Fruit fly (Drosophila melanogaster) whole organism, embryonic: Measurements from ENCODE around the gene CG11768.
A peak's percentile ranks its signal among the peaks of the same experiment; 100 is the strongest.

Experiments used
- Adf1 ChIP-seq: fragments of 200-800 bp; sonication (Bioruptor generic); IDR thresholded peaks from 2 replicates; pipeline ENCODE4 v1.3.6; 2022; ENCODE audit warnings: missing biosample characterization, missing genetic modification characterization
- Atf6 ChIP-seq: fragments of 200-800 bp; sonication (Bioruptor generic); IDR thresholded peaks from 2 replicates; pipeline ENCODE4 v1.3.6; 2022; ENCODE audit warnings: missing biosample characterization, missing genetic modification characterization
- Bdp1 ChIP-seq: fragments of 200-800 bp; sonication (Bioruptor generic); optimal IDR thresholded peaks from 3 replicates; lab custom pipeline; 2016; ENCODE audit warnings: missing biosample characterization, missing genetic modification characterization
- Bteb2 ChIP-seq: fragments of 200-800 bp; sonication (Bioruptor generic); optimal IDR thresholded peaks from 2 replicates; lab custom pipeline; 2016; ENCODE audit warnings: missing biosample characterization, missing genetic modification characterization
- CG10959 ChIP-seq: fragments of 200-800 bp; sonication (Bioruptor generic); IDR thresholded peaks from 2 replicates; pipeline ENCODE4 v1.3.6; 2022; ENCODE audit warnings: missing biosample characterization, missing genetic modification characterization
- CG1233 ChIP-seq: fragments of 200-800 bp; sonication (Bioruptor generic); optimal IDR thresholded peaks from 4 replicates; lab custom pipeline; 2018; ENCODE audit warnings: missing biosample characterization, mild to moderate bottlenecking, missing genetic modification characterization
- CG15269 ChIP-seq: fragments of 200-800 bp; sonication (Bioruptor generic); optimal IDR thresholded peaks from 2 replicates; lab custom pipeline; 2018; ENCODE audit warnings: missing biosample characterization, mild to moderate bottlenecking, missing genetic modification characterization, moderate library complexity
- CG15601 ChIP-seq: fragments of 200-800 bp; sonication (Bioruptor generic); optimal IDR thresholded peaks from 3 replicates; lab custom pipeline; 2019; ENCODE audit warnings: missing biosample characterization, mild to moderate bottlenecking, missing genetic modification characterization, moderate library complexity
- CG17359 ChIP-seq: fragments of 200-800 bp; sonication (Bioruptor generic); optimal IDR thresholded peaks from 3 replicates; lab custom pipeline; 2018; ENCODE audit warnings: missing biosample characterization, mild to moderate bottlenecking, missing genetic modification characterization, moderate library complexity
- CG17568 ChIP-seq: fragments of 200-800 bp; sonication (Bioruptor generic); optimal IDR thresholded peaks from 2 replicates; lab custom pipeline; 2018; ENCODE audit warnings: missing biosample characterization, mild to moderate bottlenecking, missing genetic modification characterization, moderate library complexity
- CG17802 ChIP-seq: fragments of 200-800 bp; sonication (Bioruptor generic); optimal IDR thresholded peaks from 2 replicates; lab custom pipeline; 2018; ENCODE audit warnings: missing biosample characterization, mild to moderate bottlenecking, missing genetic modification characterization, moderate library complexity
- CG31365 ChIP-seq: fragments of 200-800 bp; sonication (Bioruptor generic); optimal IDR thresholded peaks from 2 replicates; lab custom pipeline; 2018; ENCODE audit warnings: missing biosample characterization, mild to moderate bottlenecking, missing genetic modification characterization
- CG31441 ChIP-seq: fragments of 200-800 bp; sonication (Bioruptor generic); IDR thresholded peaks from 2 replicates; pipeline ENCODE4 v1.3.6; 2022; ENCODE audit warnings: missing biosample characterization, missing genetic modification characterization
- CG33213 ChIP-seq: fragments of 200-800 bp; sonication (Bioruptor generic); optimal IDR thresholded peaks from 3 replicates; lab custom pipeline; 2016; ENCODE audit warnings: missing biosample characterization, missing genetic modification characterization
- CG34224 ChIP-seq: fragments of 200-800 bp; sonication (Bioruptor generic); IDR thresholded peaks from 3 replicates; pipeline ENCODE4 v1.3.6; 2022; ENCODE audit warnings: missing biosample characterization, missing genetic modification characterization; ENCODE audit not compliant: partially characterized antibody
- CG4854 ChIP-seq: fragments of 200-800 bp; sonication (Bioruptor generic); optimal IDR thresholded peaks from 2 replicates; lab custom pipeline; 2016; ENCODE audit warnings: missing biosample characterization, missing genetic modification characterization, inconsistent platforms
- CG6689 ChIP-seq: fragments of 200-800 bp; sonication (Bioruptor generic); IDR thresholded peaks from 2 replicates; pipeline ENCODE4 v1.3.6; 2022; ENCODE audit warnings: missing biosample characterization, missing genetic modification characterization
- CG6854 ChIP-seq: fragments of 200-800 bp; sonication (Bioruptor generic); optimal IDR thresholded peaks from 3 replicates; lab custom pipeline; 2017; ENCODE audit warnings: missing biosample characterization, mild to moderate bottlenecking, missing genetic modification characterization
- CG7963 ChIP-seq: fragments of 200-800 bp; sonication (Bioruptor generic); IDR thresholded peaks from 3 replicates; pipeline ENCODE4 v1.3.6; 2022; ENCODE audit warnings: missing biosample characterization, missing genetic modification characterization; ENCODE audit not compliant: partially characterized antibody
- CG8089 ChIP-seq: fragments of 200-800 bp; sonication (Bioruptor generic); optimal IDR thresholded peaks from 3 replicates; lab custom pipeline; 2016; ENCODE audit warnings: missing biosample characterization, missing genetic modification characterization
- CG8944 ChIP-seq: fragments of 200-800 bp; sonication (Bioruptor generic); optimal IDR thresholded peaks from 3 replicates; lab custom pipeline; 2016; ENCODE audit warnings: missing biosample characterization, missing genetic modification characterization
- CG9817 ChIP-seq: fragments of 200-800 bp; sonication (Bioruptor generic); optimal IDR thresholded peaks from 2 replicates; lab custom pipeline; 2018; ENCODE audit warnings: missing biosample characterization, mild to moderate bottlenecking, missing genetic modification characterization, moderate library complexity
- CkIIα-i1 ChIP-seq: fragments of 200-800 bp; sonication (Bioruptor generic); IDR thresholded peaks from 2 replicates; pipeline ENCODE4 v1.3.6; 2022; ENCODE audit warnings: missing biosample characterization, missing genetic modification characterization
- Doc2 ChIP-seq: fragments of 200-800 bp; sonication (Bioruptor generic); IDR thresholded peaks from 2 replicates; pipeline ENCODE4 v1.3.6; 2022; ENCODE audit warnings: missing biosample characterization, missing genetic modification characterization
- Drgx ChIP-seq: fragments of 200-800 bp; sonication (Bioruptor generic); IDR thresholded peaks from 2 replicates; pipeline ENCODE4 v1.3.6; 2022; ENCODE audit warnings: missing biosample characterization, missing genetic modification characterization
- ERR ChIP-seq: fragments of 200-800 bp; sonication (Bioruptor generic); optimal IDR thresholded peaks from 2 replicates; lab custom pipeline; 2016; ENCODE audit warnings: missing biosample characterization, missing genetic modification characterization
- Eip74EF ChIP-seq, 2 experiments: fragments of 200-800 bp in 1 of 2; fragments of >200 bp in 1 of 2; sonication (Bioruptor generic) in 1 of 2; optimal IDR thresholded peaks; 2 replicates each; lab custom pipeline; 2017 to 2019; ENCODE audit warnings: missing biosample characterization in 2 of 2, missing genetic modification characterization in 2 of 2, mild to moderate bottlenecking in 1 of 2, moderate library complexity in 1 of 2
- Gug ChIP-seq: fragments of 200-800 bp; sonication (Bioruptor generic); IDR thresholded peaks from 4 replicates; pipeline ENCODE4 v1.3.6; 2022; ENCODE audit warnings: missing biosample characterization, missing genetic modification characterization
- Hr3 ChIP-seq: fragments of 200-800 bp; sonication (Bioruptor generic); optimal IDR thresholded peaks from 3 replicates; lab custom pipeline; 2016; ENCODE audit warnings: missing biosample characterization, missing genetic modification characterization
- Myb ChIP-seq: fragments of 200-800 bp; sonication (Bioruptor generic); optimal IDR thresholded peaks from 2 replicates; lab custom pipeline; 2016; ENCODE audit warnings: missing biosample characterization, missing genetic modification characterization
- Ssrp ChIP-seq: fragments of 200-800 bp; sonication (Bioruptor generic); optimal IDR thresholded peaks from 2 replicates; lab custom pipeline; 2018; ENCODE audit warnings: missing biosample characterization, mild to moderate bottlenecking, missing genetic modification characterization, moderate library complexity
- al ChIP-seq: fragments of 200-800 bp; sonication (Bioruptor generic); IDR thresholded peaks from 2 replicates; pipeline ENCODE4 v1.3.6; 2022; ENCODE audit warnings: missing biosample characterization, missing genetic modification characterization
- amos ChIP-seq: fragments of 200-800 bp; sonication (Bioruptor generic); IDR thresholded peaks from 2 replicates; pipeline ENCODE4 v1.3.6; 2022; ENCODE audit warnings: missing biosample characterization, missing genetic modification characterization; ENCODE audit not compliant: partially characterized antibody
- bowl ChIP-seq: fragments of 200-800 bp; sonication (Bioruptor generic); IDR thresholded peaks from 2 replicates; pipeline ENCODE4 v1.3.6; 2022; ENCODE audit warnings: missing biosample characterization, missing genetic modification characterization
- br ChIP-seq: fragments of >200 bp; optimal IDR thresholded peaks from 2 replicates; lab custom pipeline; 2017
- dpn ChIP-seq, 2 experiments: fragments of 200-800 bp; sonication (Bioruptor generic); optimal IDR thresholded peaks; 3 replicates each; lab custom pipeline; 2016; ENCODE audit warnings: missing biosample characterization in 2 of 2, missing genetic modification characterization in 2 of 2
- eyg ChIP-seq: fragments of 200-800 bp; sonication (Bioruptor generic); optimal IDR thresholded peaks from 3 replicates; lab custom pipeline; 2016; ENCODE audit warnings: missing biosample characterization, missing genetic modification characterization
- gce ChIP-seq: fragments of 200-800 bp; sonication (Bioruptor generic); IDR thresholded peaks from 3 replicates; pipeline ENCODE4 v1.3.6; 2022; ENCODE audit warnings: missing biosample characterization, missing genetic modification characterization
- gem ChIP-seq: fragments of 200-800 bp; sonication (Bioruptor generic); optimal IDR thresholded peaks from 2 replicates; lab custom pipeline; 2019; ENCODE audit warnings: missing biosample characterization, mild to moderate bottlenecking, missing genetic modification characterization, moderate library complexity
- gfzf ChIP-seq: fragments of 200-800 bp; sonication (Bioruptor generic); optimal IDR thresholded peaks from 2 replicates; lab custom pipeline; 2016; ENCODE audit warnings: missing biosample characterization, mild to moderate bottlenecking, missing genetic modification characterization, moderate library complexity
- her ChIP-seq: fragments of 200-800 bp; sonication (Bioruptor generic); optimal IDR thresholded peaks from 2 replicates; lab custom pipeline; 2016; ENCODE audit warnings: missing biosample characterization, missing genetic modification characterization
- jing ChIP-seq: fragments of 200-800 bp; sonication (Bioruptor generic); optimal IDR thresholded peaks from 2 replicates; lab custom pipeline; 2018; ENCODE audit warnings: missing biosample characterization, mild to moderate bottlenecking, missing genetic modification characterization
- kni ChIP-seq: fragments of 200-800 bp; sonication (Bioruptor generic); optimal IDR thresholded peaks from 3 replicates; lab custom pipeline; 2017; ENCODE audit warnings: mild to moderate bottlenecking, missing biosample characterization, missing genetic modification reagents, missing genetic modification characterization
- lmd ChIP-seq: fragments of 200-800 bp; sonication (Bioruptor generic); IDR thresholded peaks from 2 replicates; pipeline ENCODE4 v1.3.6; 2022; ENCODE audit warnings: missing biosample characterization, missing genetic modification characterization
- nerfin-1 ChIP-seq: fragments of 200-800 bp; sonication (Bioruptor generic); optimal IDR thresholded peaks from 3 replicates; lab custom pipeline; 2019; ENCODE audit warnings: missing biosample characterization, mild to moderate bottlenecking, missing genetic modification characterization, moderate library complexity
- oc ChIP-seq: fragments of 200-800 bp; sonication (Bioruptor generic); optimal IDR thresholded peaks from 2 replicates; lab custom pipeline; 2018; ENCODE audit warnings: missing biosample characterization, mild to moderate bottlenecking, missing genetic modification characterization, moderate library complexity
- stc ChIP-seq: fragments of 200-800 bp; sonication (Bioruptor generic); IDR thresholded peaks from 2 replicates; pipeline ENCODE4 v1.3.6; 2022; ENCODE audit warnings: missing biosample characterization, missing genetic modification characterization
- tio ChIP-seq: fragments of 200-800 bp; sonication (Bioruptor generic); optimal IDR thresholded peaks from 2 replicates; lab custom pipeline; 2017; ENCODE audit warnings: missing biosample characterization, missing genetic modification characterization, inconsistent platforms
- ttk ChIP-seq: fragments of 200-800 bp; sonication (Bioruptor generic); IDR thresholded peaks from 2 replicates; pipeline ENCODE4 v2.1.2; 2022; ENCODE audit warnings: missing biosample characterization, missing genetic modification characterization
- usp ChIP-seq: fragments of >200 bp; optimal IDR thresholded peaks from 2 replicates; lab custom pipeline; 2017; ENCODE audit warnings: missing biosample characterization, missing genetic modification characterization

CG11768 gene

dm6 chr3R:8747134-8747870 is 20.7 kb downstream of the CG11768 start, which contains the start of the genes CG9801 and Nasp (continued):
- TF ChIP-seq gem (no peak), CG15601 (tag; lab: Kevin White, UChicago) (peak; percentile 44), CG4854 (GFP tag; lab: Kevin White, UChicago) (no peak), CG34224 (GFP tag; lab: Robert Waterston, UW) (peak; percentile 61), Adf1 (GFP tag; lab: Robert Waterston, UW) (no peak), Bdp1 (GFP tag; lab: Kevin White, UChicago) (peak; percentile 9), lmd (GFP tag; lab: Robert Waterston, UW) (peak; percentile 25; the same call in 1 of the 2 replicates), CG15269 (tag; lab: Kevin White, UChicago) (peak; percentile 25), al (GFP tag; lab: Robert Waterston, UW) (no peak), CG10959 (GFP tag; lab: Robert Waterston, UW) (no peak), Myb (peak; percentile 84), eyg (GFP tag; lab: Kevin White, UChicago) (no peak), CkIIα-i1 (GFP tag; lab: Robert Waterston, UW) (no peak), CG9817 (tag; lab: Kevin White, UChicago) (peak; percentile 11), Hr3 (no peak), Ssrp (tag; lab: Kevin White, UChicago) (no peak), CG31441 (peak; percentile 20; the same call in 1 of the 2 replicates), ttk (GFP tag; lab: Robert Waterston, UW) (peak; percentile 22; the same call in 1 of the 2 replicates), Drgx (GFP tag; lab: Robert Waterston, UW) (no peak), CG8944 (GFP tag; lab: Kevin White, UChicago) (peak; percentile 10), dpn (GFP tag; optimal IDR thresholded peaks at IDR 0.05; lab: Kevin White, UChicago) (peak; percentile 29 to 33), usp (no peak), Bteb2 (GFP tag; lab: Kevin White, UChicago) (peak; percentile 36), amos (GFP tag; lab: Robert Waterston, UW) (peak; percentile 83), nerfin-1 (tag; lab: Kevin White, UChicago) (no peak), tio (GFP tag; lab: Kevin White, UChicago) (no peak), kni (peak; percentile 44), CG8089 (GFP tag; lab: Kevin White, UChicago) (no peak), CG33213 (GFP tag; lab: Kevin White, UChicago) (peak; percentile 81), stc (no peak), her (GFP tag; lab: Kevin White, UChicago) (peak; percentile 39), CG17568 (GFP tag; lab: Kevin White, UChicago) (no peak), CG17802 (tag; lab: Kevin White, UChicago) (no peak), CG1233 (GFP tag; lab: Kevin White, UChicago) (no peak), CG6854 (GFP tag; lab: Kevin White, UChicago) (no peak), CG6689 (no peak), bowl (no peak), Atf6 (no peak), Doc2 (GFP tag; lab: Robert Waterston, UW) (no peak), gce (GFP tag; lab: Robert Waterston, UW) (0 out of 3 replicates have a peak, but pooled peaks have one; percentile 15), ERR (GFP tag; lab: Kevin White, UChicago) (peak; percentile 7), CG17359 (tag; lab: Kevin White, UChicago) (peak; percentile 18), gfzf (GFP tag; lab: Kevin White, UChicago) (peak; percentile 97), Eip74EF (GFP tag; optimal IDR thresholded peaks at IDR 0.05; lab: Kevin White, UChicago) (peak in 1 of 2 experiments; percentile 73), Gug (GFP tag; lab: Robert Waterston, UW) (0 out of 4 replicates have a peak, but pooled peaks have one; percentile 12), jing (no peak), oc (no peak), CG7963 (GFP tag; lab: Robert Waterston, UW) (peak; percentile 71), br (lab: Kevin White, UChicago) (no peak), CG31365 (tag; lab: Kevin White, UChicago) (no peak)
